Worm (Caenorhabditis elegans) whole organism, young adult: ENCODE results near the gene zfp-1.

Experiments
- B0261.1 ChIP-seq: sonication (generic microtip); optimal IDR thresholded peaks from 2 replicates; lab custom pipeline; 2016; ENCODE audit warnings: mild to moderate bottlenecking, missing genetic modification characterization, moderate library complexity, missing compliant biosample characterization
- C17E4.6 ChIP-seq: fragments of 200-800 bp; sonication (Bioruptor generic); IDR thresholded peaks from 2 replicates; pipeline ENCODE4 v1.3.6; 2022; ENCODE audit warnings: missing genetic modification reagents, missing genetic modification characterization, missing compliant biosample characterization
- D2030.7 ChIP-seq: fragments of 200-800 bp; sonication (Bioruptor generic); IDR thresholded peaks from 2 replicates; pipeline ENCODE4 v1.3.6; 2022; ENCODE audit warnings: missing genetic modification reagents, missing genetic modification characterization, missing compliant biosample characterization
- F23B12.7 ChIP-seq: sonication (generic microtip); optimal IDR thresholded peaks from 2 replicates; lab custom pipeline; 2017; ENCODE audit warnings: missing genetic modification characterization, mild to moderate bottlenecking, missing compliant biosample characterization, antibody characterized with exemption, moderate library complexity; ENCODE audit not compliant: insufficient read depth
- F33H1.4 ChIP-seq: fragments of 200-800 bp; sonication (Bioruptor generic); IDR thresholded peaks from 2 replicates; pipeline ENCODE4 v1.3.6; 2022; ENCODE audit warnings: missing genetic modification reagents, missing genetic modification characterization, missing compliant biosample characterization
- F39B2.1 ChIP-seq: fragments of 200-800 bp; sonication (Bioruptor generic); IDR thresholded peaks from 2 replicates; pipeline ENCODE4 v1.3.6; 2022; ENCODE audit warnings: missing genetic modification reagents, missing genetic modification characterization, missing compliant biosample characterization
- F49E8.2 ChIP-seq: sonication (generic microtip); optimal IDR thresholded peaks from 3 replicates; lab custom pipeline; 2017; ENCODE audit warnings: missing genetic modification characterization, mild to moderate bottlenecking, missing compliant biosample characterization, antibody characterized with exemption, moderate library complexity; ENCODE audit not compliant: insufficient read depth
- F52B5.7 ChIP-seq: sonication (generic microtip); optimal IDR thresholded peaks from 2 replicates; lab custom pipeline; 2016; ENCODE audit warnings: mild to moderate bottlenecking, missing genetic modification characterization, missing compliant biosample characterization
- F57C9.4 ChIP-seq: sonication (generic microtip); optimal IDR thresholded peaks from 2 replicates; lab custom pipeline; 2017; ENCODE audit warnings: mild to moderate bottlenecking, missing genetic modification characterization, missing compliant biosample characterization
- K11D2.4 ChIP-seq: fragments of 200-800 bp; sonication (Bioruptor generic); IDR thresholded peaks from 2 replicates; pipeline ENCODE4 v1.3.6; 2022; ENCODE audit warnings: missing genetic modification reagents, missing genetic modification characterization, missing compliant biosample characterization
- T07F8.4 ChIP-seq: sonication (generic microtip); optimal IDR thresholded peaks from 2 replicates; lab custom pipeline; 2016; ENCODE audit warnings: mild to moderate bottlenecking, missing genetic modification characterization, moderate library complexity, missing compliant biosample characterization
- Y53G8AR.9 ChIP-seq: fragments of 200-800 bp; sonication (Bioruptor generic); conservative IDR thresholded peaks from 2 replicates; pipeline ENCODE4 v1.3.6; 2022; ENCODE audit warnings: missing genetic modification reagents, missing genetic modification characterization, missing compliant biosample characterization
- Y95B8A.8 ChIP-seq: fragments of 200-800 bp; sonication (Bioruptor generic); IDR thresholded peaks from 2 replicates; pipeline ENCODE4 v1.3.6; 2022; ENCODE audit warnings: missing genetic modification reagents, missing genetic modification characterization, missing compliant biosample characterization
- attf-3 ChIP-seq: fragments of 200-800 bp; sonication (Bioruptor generic); conservative IDR thresholded peaks from 2 replicates; pipeline ENCODE4 v1.3.6; 2022; ENCODE audit warnings: missing genetic modification reagents, missing genetic modification characterization, missing compliant biosample characterization
- attf-5 ChIP-seq: fragments of 200-800 bp; sonication (Bioruptor generic); optimal IDR thresholded peaks from 2 replicates; lab custom pipeline; 2018; ENCODE audit warnings: mild to moderate bottlenecking, missing genetic modification characterization, missing compliant biosample characterization
- bed-2 ChIP-seq: fragments of 200-800 bp; sonication (Bioruptor generic); IDR thresholded peaks from 2 replicates; pipeline ENCODE4 v1.3.6; 2022; ENCODE audit warnings: missing genetic modification reagents, missing genetic modification characterization, missing compliant biosample characterization
- cebp-1 ChIP-seq, 2 experiments: fragments of 200-800 bp in 1 of 2; sonication (Bioruptor generic) in 1 of 2; sonication (generic microtip) in 1 of 2; IDR thresholded peaks in 1 of 2; optimal IDR thresholded peaks in 1 of 2; 2 replicates each; pipeline versions ENCODE4 v1.3.6 to Lab custom; 2017 to 2022; ENCODE audit warnings: missing compliant biosample characterization in 2 of 2, missing genetic modification characterization in 2 of 2, mild to moderate bottlenecking in 1 of 2, missing genetic modification reagents in 1 of 2, moderate library complexity in 1 of 2
- cebp-2 ChIP-seq: fragments of 200-800 bp; sonication (Bioruptor generic); IDR thresholded peaks from 2 replicates; pipeline ENCODE4 v1.3.6; 2022; ENCODE audit warnings: missing genetic modification characterization, missing compliant biosample characterization
- ceh-100 ChIP-seq: fragments of 200-800 bp; sonication (Bioruptor generic); IDR thresholded peaks from 2 replicates; pipeline ENCODE4 v1.3.6; 2022; ENCODE audit warnings: missing genetic modification reagents, missing genetic modification characterization, missing compliant biosample characterization
- chd-7 ChIP-seq: sonication (generic microtip); optimal IDR thresholded peaks from 2 replicates; lab custom pipeline; 2016; ENCODE audit warnings: mild to moderate bottlenecking, missing genetic modification characterization, moderate library complexity, missing compliant biosample characterization
- die-1 ChIP-seq: sonication (generic microtip); optimal IDR thresholded peaks from 2 replicates; lab custom pipeline; 2016; ENCODE audit warnings: missing genotype, mild to moderate bottlenecking, missing genetic modification characterization, missing compliant biosample characterization
- dox-1 ChIP-seq: fragments of 200-800 bp; sonication (Bioruptor generic); IDR thresholded peaks from 2 replicates; pipeline ENCODE4 v1.3.6; 2022; ENCODE audit warnings: missing genetic modification reagents, missing genetic modification characterization, missing compliant biosample characterization
- dpl-1 ChIP-seq: fragments of 150-350 bp; optimal IDR thresholded peaks from 2 replicates; lab custom pipeline; 2014; ENCODE audit warnings: missing biosample characterization, missing genetic modification reagents, missing genetic modification characterization
- egl-44 ChIP-seq: fragments of 200-800 bp; sonication (Bioruptor generic); IDR thresholded peaks from 2 replicates; pipeline ENCODE4 v1.3.6; 2022; ENCODE audit warnings: missing genetic modification reagents, missing genetic modification characterization, missing compliant biosample characterization
- egrh-3 ChIP-seq: fragments of 200-800 bp; sonication (Bioruptor generic); IDR thresholded peaks from 2 replicates; pipeline ENCODE4 v1.3.6; 2022; ENCODE audit warnings: missing genetic modification reagents, missing genetic modification characterization, missing compliant biosample characterization
- ekl-4 ChIP-seq: fragments of 200-800 bp; sonication (Bioruptor generic); IDR thresholded peaks from 2 replicates; pipeline ENCODE4 v1.3.6; 2022; ENCODE audit warnings: missing genetic modification reagents, missing genetic modification characterization, missing compliant biosample characterization
- fkh-3 ChIP-seq: sonication (generic microtip); optimal IDR thresholded peaks from 2 replicates; lab custom pipeline; 2016; ENCODE audit warnings: mild to moderate bottlenecking, missing genetic modification characterization, missing compliant biosample characterization
- hlh-12 ChIP-seq: sonication (generic microtip); optimal IDR thresholded peaks from 2 replicates; lab custom pipeline; 2016; ENCODE audit warnings: missing genetic modification characterization, missing compliant biosample characterization
- hlh-26 ChIP-seq: fragments of 200-800 bp; sonication (Bioruptor generic); conservative IDR thresholded peaks from 2 replicates; pipeline ENCODE4 v1.3.6; 2022; ENCODE audit warnings: missing genetic modification reagents, missing genetic modification characterization, missing compliant biosample characterization
- hmg-1.2 ChIP-seq: fragments of 200-800 bp; sonication (Bioruptor generic); IDR thresholded peaks from 2 replicates; pipeline ENCODE4 v1.3.6; 2022; ENCODE audit warnings: missing genetic modification reagents, missing genetic modification characterization, missing compliant biosample characterization
- lag-1 ChIP-seq: fragments of 200-800 bp; sonication (Bioruptor generic); IDR thresholded peaks from 2 replicates; pipeline ENCODE4 v1.3.6; 2022; ENCODE audit warnings: missing genetic modification reagents, missing genetic modification characterization, missing compliant biosample characterization
- lin-35 ChIP-seq, 3 experiments: fragments of 150-350 bp in 2 of 3; sonication (generic microtip) in 1 of 3; optimal IDR thresholded peaks; 2 replicates each; lab custom pipeline; 2014 to 2018; ENCODE audit warnings: missing biosample characterization in 3 of 3, missing genetic modification characterization in 3 of 3, missing genetic modification reagents in 3 of 3
- lir-1 ChIP-seq: fragments of 200-800 bp; sonication (Bioruptor generic); conservative IDR thresholded peaks from 2 replicates; pipeline ENCODE4 v1.3.6; 2022; ENCODE audit warnings: missing genetic modification reagents, missing genetic modification characterization, missing compliant biosample characterization
- madf-10 ChIP-seq: sonication (generic microtip); optimal IDR thresholded peaks from 2 replicates; lab custom pipeline; 2016; ENCODE audit warnings: mild to moderate bottlenecking, missing genetic modification characterization, missing compliant biosample characterization
- mel-28 ChIP-seq: sonication (generic microtip); optimal IDR thresholded peaks from 2 replicates; lab custom pipeline; 2016; ENCODE audit warnings: borderline replicate concordance, mild to moderate bottlenecking, missing genetic modification characterization, missing compliant biosample characterization
- nhr-120 ChIP-seq: fragments of 200-800 bp; sonication (Bioruptor generic); IDR thresholded peaks from 2 replicates; pipeline ENCODE4 v1.3.6; 2022; ENCODE audit warnings: missing genetic modification characterization, missing compliant biosample characterization
- pbrm-1 ChIP-seq: fragments of 200-800 bp; sonication (Bioruptor generic); IDR thresholded peaks from 2 replicates; pipeline ENCODE4 v1.3.6; 2022; ENCODE audit warnings: missing genetic modification reagents, missing genetic modification characterization, missing compliant biosample characterization
- pha-4 ChIP-seq: fragments of 150-350 bp; sonication (generic microtip); optimal IDR thresholded peaks from 2 replicates; lab custom pipeline; 2014; ENCODE audit warnings: missing biosample characterization, missing genetic modification reagents, missing genetic modification characterization
- rcor-1 ChIP-seq: fragments of 200-800 bp; sonication (Bioruptor generic); IDR thresholded peaks from 2 replicates; pipeline ENCODE4 v1.3.6; 2022; ENCODE audit warnings: missing genetic modification reagents, missing genetic modification characterization, missing compliant biosample characterization
- rec-8 ChIP-seq, 2 experiments: sonication (generic microtip); optimal IDR thresholded peaks; 2 replicates each; lab custom pipeline; 2016; ENCODE audit warnings: mild to moderate bottlenecking in 2 of 2, missing genetic modification characterization in 2 of 2, missing genetic modification reagents in 2 of 2, missing genotype in 2 of 2, missing biosample characterization in 1 of 2, missing compliant biosample characterization in 1 of 2, moderate library complexity in 1 of 2
- sea-2 ChIP-seq: fragments of 200-800 bp; sonication (Bioruptor generic); IDR thresholded peaks from 2 replicates; pipeline ENCODE4 v1.3.6; 2022; ENCODE audit warnings: missing genetic modification characterization, missing compliant biosample characterization
- snpc-4 ChIP-seq, 5 experiments: fragments of 150-350 bp in 1 of 5; sonication (generic microtip) in 4 of 5; optimal IDR thresholded peaks; 2 replicates each; lab custom pipeline; 2014 to 2018; ENCODE audit warnings: missing genetic modification characterization in 5 of 5, missing biosample characterization in 3 of 5, antibody characterized with exemption in 2 of 5, mild to moderate bottlenecking in 2 of 5, missing compliant biosample characterization in 2 of 5, missing genotype in 2 of 5, moderate library complexity in 2 of 5, missing genetic modification reagents in 1 of 5
- tbp1 ChIP-seq: fragments of 200-800 bp; sonication (Bioruptor generic); optimal IDR thresholded peaks from 2 replicates; lab custom pipeline; 2018; ENCODE audit warnings: mild to moderate bottlenecking, missing genetic modification characterization, missing compliant biosample characterization
- tbx-9 ChIP-seq: sonication (generic microtip); optimal IDR thresholded peaks from 2 replicates; lab custom pipeline; 2016; ENCODE audit warnings: borderline replicate concordance, missing genetic modification characterization, inconsistent platforms, missing compliant biosample characterization
- ztf-18 ChIP-seq: sonication (generic microtip); optimal IDR thresholded peaks from 2 replicates; lab custom pipeline; 2016; ENCODE audit warnings: missing genotype, mild to moderate bottlenecking, missing genetic modification characterization, missing compliant biosample characterization
- ztf-22 ChIP-seq: fragments of 200-800 bp; sonication (Bioruptor generic); optimal IDR thresholded peaks from 2 replicates; lab custom pipeline; 2018; ENCODE audit warnings: mild to moderate bottlenecking, missing genetic modification characterization, moderate library complexity, missing compliant biosample characterization

The zfp-1 gene

ce11 chrIII:8795595-8796141 lies 4.3 kb downstream of the zfp-1 start:
- TF ChIP-seq pha-4 (tag; lab: Kevin White, UChicago), result peak; percentile 49
- TF ChIP-seq F23B12.7 (tag; lab: Kevin White, UChicago), result peak; percentile 18
- TF ChIP-seq ztf-22 (GFP tag; lab: Kevin White, UChicago), result peak; percentile 43
- TF ChIP-seq F49E8.2 (tag; lab: Kevin White, UChicago), result no peak
- TF ChIP-seq F39B2.1 (GFP tag; lab: Robert Waterston, UW), result no peak
- no peak for TF ChIP-seq fkh-3 (tag; lab: Kevin White, UChicago)
- TF ChIP-seq bed-2 (GFP tag; lab: Robert Waterston, UW), result peak; percentile 69; the same call in 1 of the 2 replicates
- TF ChIP-seq sea-2 (GFP tag; lab: Robert Waterston, UW), result no peak
- peak in 1 of 2 experiments; percentile 5 for TF ChIP-seq rec-8 (tag; optimal IDR thresholded peaks at IDR 0.05; lab: Kevin White, UChicago)
- TF ChIP-seq F52B5.7 (tag; lab: Kevin White, UChicago), result no peak
- TF ChIP-seq dpl-1 (GFP tag; lab: Kevin White, UChicago), result peak; percentile 6
- TF ChIP-seq tbp1, result peak; percentile 62
- no peak for TF ChIP-seq F57C9.4 (tag; lab: Kevin White, UChicago)
- TF ChIP-seq D2030.7 (GFP tag; lab: Robert Waterston, UW), result peak; percentile 38
- TF ChIP-seq ceh-100 (GFP tag; lab: Robert Waterston, UW), result peak; percentile 23; the same call in 1 of the 2 replicates
- no peak for TF ChIP-seq cebp-2 (GFP tag; lab: Robert Waterston, UW)
- TF ChIP-seq chd-7 (tag; lab: Kevin White, UChicago), result peak; percentile 96
- no peak for TF ChIP-seq Y53G8AR.9
- TF ChIP-seq tbx-9, result no peak
- TF ChIP-seq hlh-12 (tag; lab: Kevin White, UChicago), result no peak
- TF ChIP-seq T07F8.4 (tag; lab: Kevin White, UChicago), result peak; percentile 28
- TF ChIP-seq rcor-1, result peak; percentile 66
- TF ChIP-seq K11D2.4 (GFP tag; lab: Robert Waterston, UW), result peak; percentile 91
- no peak for TF ChIP-seq mel-28 (tag; lab: Kevin White, UChicago)
- peak; percentile 97 for TF ChIP-seq hmg-1.2 (GFP tag; lab: Robert Waterston, UW)
- TF ChIP-seq ekl-4 (GFP tag; lab: Robert Waterston, UW), result peak; percentile 69
- TF ChIP-seq die-1 (tag; lab: Kevin White, UChicago), result peak; percentile 82
- peak; percentile 67 for TF ChIP-seq madf-10
- peak; percentile 60 for TF ChIP-seq ztf-18 (tag; lab: Kevin White, UChicago)
- TF ChIP-seq attf-3, result no peak
- peak; percentile 45; the same call in 1 of the 2 replicates for TF ChIP-seq lir-1 (GFP tag; lab: Robert Waterston, UW)
- no peak for TF ChIP-seq nhr-120 (GFP tag; lab: Robert Waterston, UW)
- TF ChIP-seq lin-35 (GFP tag; optimal IDR thresholded peaks at IDR 0.05; lab: Kevin White, UChicago), result peak in 2 of 3 experiments; percentile 38 to 84
- peak; percentile 71; the same call in 1 of the 2 replicates for TF ChIP-seq pbrm-1
- peak; percentile 37 for TF ChIP-seq egrh-3 (GFP tag; lab: Robert Waterston, UW)
- no peak for TF ChIP-seq F33H1.4
- no peak for TF ChIP-seq lag-1
- TF ChIP-seq snpc-4 (GFP tag; optimal IDR thresholded peaks at IDR 0.05; lab: Kevin White, UChicago), result peak; percentile 87
- TF ChIP-seq snpc-4 (tag; optimal IDR thresholded peaks at IDR 0.05; lab: Kevin White, UChicago), result peak; percentile 89 to 91 (median 90)
- no peak for TF ChIP-seq C17E4.6
- peak; percentile 95 for TF ChIP-seq attf-5 (GFP tag; lab: Kevin White, UChicago)
- no peak for TF ChIP-seq hlh-26 (GFP tag; lab: Robert Waterston, UW)
- no peak for TF ChIP-seq B0261.1 (tag; lab: Kevin White, UChicago)
- TF ChIP-seq egl-44 (GFP tag; lab: Robert Waterston, UW), result peak; percentile 74
- peak; percentile 90 for TF ChIP-seq dox-1 (GFP tag; lab: Robert Waterston, UW)
- peak; percentile 25; the same call in 1 of the 2 replicates for TF ChIP-seq cebp-1 (GFP tag; IDR thresholded peaks at IDR 0.05; lab: Robert Waterston, UW)
- peak; percentile 88 for TF ChIP-seq cebp-1 (tag; optimal IDR thresholded peaks at IDR 0.05; lab: Kevin White, UChicago)
- TF ChIP-seq Y95B8A.8, result 0 out of 2 replicates have a peak, but pooled peaks have one; percentile 34
